Fruit fly (Drosophila melanogaster) whole organism, prepupa: ENCODE data around the gene CG14142.

Source experiments
- Blimp-1 ChIP-seq: fragments of 200-800 bp; sonication (Bioruptor generic); optimal IDR thresholded peaks from 3 replicates; lab custom pipeline; 2017; ENCODE audit warnings: missing biosample characterization, missing genetic modification characterization, mild to moderate bottlenecking, moderate library complexity, missing genetic modification reagents
- CG10669 ChIP-seq: fragments of 200-800 bp; sonication (Bioruptor generic); optimal IDR thresholded peaks from 3 replicates; lab custom pipeline; 2018; ENCODE audit warnings: missing biosample characterization, mild to moderate bottlenecking, missing genetic modification characterization, moderate library complexity
- CG11762 ChIP-seq: fragments of 200-800 bp; sonication (Bioruptor generic); optimal IDR thresholded peaks from 3 replicates; lab custom pipeline; 2016; ENCODE audit warnings: missing biosample characterization, missing genetic modification characterization; ENCODE audit not compliant: insufficient read depth
- CG11902 ChIP-seq: fragments of 200-800 bp; sonication (Bioruptor generic); optimal IDR thresholded peaks from 3 replicates; lab custom pipeline; 2016; ENCODE audit warnings: missing biosample characterization, missing genetic modification characterization
- CG1621 ChIP-seq: fragments of 200-800 bp; sonication (Bioruptor generic); optimal IDR thresholded peaks from 3 replicates; lab custom pipeline; 2018; ENCODE audit warnings: missing biosample characterization, mild to moderate bottlenecking, missing genetic modification characterization
- CG16779 ChIP-seq: fragments of 200-800 bp; sonication (Bioruptor generic); optimal IDR thresholded peaks from 3 replicates; lab custom pipeline; 2017; ENCODE audit warnings: missing biosample characterization, mild to moderate bottlenecking, missing genetic modification characterization
- CG3032 ChIP-seq: fragments of 200-800 bp; optimal IDR thresholded peaks from 2 replicates; lab custom pipeline; 2019; ENCODE audit warnings: missing biosample characterization, mild to moderate bottlenecking, missing genetic modification characterization, moderate library complexity
- CG31627 ChIP-seq: fragments of 200-800 bp; sonication (Bioruptor generic); optimal IDR thresholded peaks from 3 replicates; lab custom pipeline; 2016; ENCODE audit warnings: missing biosample characterization, missing genetic modification characterization
- CG34406 ChIP-seq: fragments of 200-800 bp; sonication (Bioruptor generic); optimal IDR thresholded peaks from 3 replicates; lab custom pipeline; 2016; ENCODE audit warnings: missing biosample characterization, missing genetic modification characterization
- CG4318 ChIP-seq: fragments of 200-800 bp; sonication (Bioruptor generic); optimal IDR thresholded peaks from 3 replicates; lab custom pipeline; 2017; ENCODE audit warnings: missing biosample characterization, mild to moderate bottlenecking, missing genetic modification characterization
- CG6792 ChIP-seq: fragments of 200-800 bp; sonication (Bioruptor generic); optimal IDR thresholded peaks from 3 replicates; lab custom pipeline; 2016; ENCODE audit warnings: missing biosample characterization, missing genetic modification characterization
- CG6808 ChIP-seq: fragments of 200-800 bp; sonication (Bioruptor generic); optimal IDR thresholded peaks from 3 replicates; lab custom pipeline; 2017; ENCODE audit warnings: missing biosample characterization, missing genetic modification characterization, mild to moderate bottlenecking, moderate library complexity, missing genetic modification reagents
- CG8319 ChIP-seq: fragments of 200-800 bp; sonication (Bioruptor generic); optimal IDR thresholded peaks from 3 replicates; lab custom pipeline; 2016; ENCODE audit warnings: missing biosample characterization, missing genetic modification characterization
- Eip75B ChIP-seq: fragments of 200-800 bp; sonication (Bioruptor generic); optimal IDR thresholded peaks from 3 replicates; lab custom pipeline; 2016; ENCODE audit warnings: missing biosample characterization, missing genetic modification characterization
- Eip78C ChIP-seq: fragments of 200-800 bp; sonication (Bioruptor generic); peaks from one replicate; lab custom pipeline; 2016; ENCODE audit warnings: missing biosample characterization, missing genetic modification characterization
- Eip93F ChIP-seq: fragments of 200-800 bp; sonication (Bioruptor generic); optimal IDR thresholded peaks from 2 replicates; lab custom pipeline; 2016; ENCODE audit warnings: missing biosample characterization, mild to moderate bottlenecking, missing genetic modification characterization
- Gug ChIP-seq: fragments of 200-800 bp; sonication (Bioruptor generic); IDR thresholded peaks from 2 replicates; pipeline ENCODE4 v1.3.6; 2022; ENCODE audit warnings: missing biosample characterization, missing genetic modification characterization
- Hr38 ChIP-seq: sonication (Bioruptor generic); optimal IDR thresholded peaks from 2 replicates; lab custom pipeline; 2016; ENCODE audit warnings: missing biosample characterization, missing genetic modification characterization
- Lpt ChIP-seq: fragments of 200-800 bp; sonication (Bioruptor generic); optimal IDR thresholded peaks from 3 replicates; lab custom pipeline; 2016; ENCODE audit warnings: missing biosample characterization, missing genetic modification characterization
- Met ChIP-seq: fragments of 200-800 bp; sonication (Bioruptor generic); optimal IDR thresholded peaks from 3 replicates; lab custom pipeline; 2016; ENCODE audit warnings: missing biosample characterization, missing genetic modification characterization
- Smox ChIP-seq: fragments of 200-800 bp; sonication (Bioruptor generic); optimal IDR thresholded peaks from 3 replicates; lab custom pipeline; 2016; ENCODE audit warnings: missing biosample characterization, missing genetic modification characterization
- Sox102F ChIP-seq: fragments of 200-800 bp; sonication (Bioruptor generic); optimal IDR thresholded peaks from 2 replicates; lab custom pipeline; 2016; ENCODE audit warnings: missing biosample characterization, mild to moderate bottlenecking, missing genetic modification characterization
- Sox14 ChIP-seq: fragments of 200-800 bp; sonication (Bioruptor generic); optimal IDR thresholded peaks from 3 replicates; lab custom pipeline; 2016; ENCODE audit warnings: missing biosample characterization, missing genetic modification characterization
- acj6 ChIP-seq: fragments of 200-800 bp; sonication (Bioruptor generic); optimal IDR thresholded peaks from 3 replicates; lab custom pipeline; 2016; ENCODE audit warnings: missing biosample characterization, missing genetic modification characterization
- cyc ChIP-seq: fragments of 200-800 bp; sonication (Bioruptor generic); optimal IDR thresholded peaks from 3 replicates; lab custom pipeline; 2016; ENCODE audit warnings: missing biosample characterization, missing genetic modification characterization
- dac ChIP-seq: fragments of 200-800 bp; sonication (Bioruptor generic); optimal IDR thresholded peaks from 2 replicates; lab custom pipeline; 2017; ENCODE audit warnings: missing biosample characterization, mild to moderate bottlenecking, missing genetic modification characterization
- dsx ChIP-seq: fragments of 200-800 bp; optimal IDR thresholded peaks from 3 replicates; lab custom pipeline; 2019; ENCODE audit warnings: missing biosample characterization, mild to moderate bottlenecking, missing genetic modification characterization, moderate library complexity; ENCODE audit not compliant: poor library complexity, severe bottlenecking
- esn ChIP-seq: fragments of 200-800 bp; sonication (Bioruptor generic); optimal IDR thresholded peaks from 2 replicates; lab custom pipeline; 2016; ENCODE audit warnings: missing biosample characterization, mild to moderate bottlenecking, missing genetic modification characterization, moderate library complexity
- fd85E ChIP-seq: fragments of 200-800 bp; sonication (Bioruptor generic); optimal IDR thresholded peaks from 3 replicates; lab custom pipeline; 2016; ENCODE audit warnings: missing biosample characterization, missing genetic modification characterization
- fkh ChIP-seq: fragments of 200-800 bp; sonication (Bioruptor generic); optimal IDR thresholded peaks from 3 replicates; lab custom pipeline; 2017; ENCODE audit warnings: missing biosample characterization, mild to moderate bottlenecking, missing genetic modification characterization, moderate library complexity
- lz ChIP-seq: fragments of 200-800 bp; sonication (Bioruptor generic); optimal IDR thresholded peaks from 3 replicates; lab custom pipeline; 2016; ENCODE audit warnings: missing biosample characterization, missing genetic modification characterization
- pdm3 ChIP-seq: fragments of 200-800 bp; sonication (Bioruptor generic); optimal IDR thresholded peaks from 3 replicates; lab custom pipeline; 2016; ENCODE audit warnings: missing biosample characterization, missing genetic modification characterization
- salr ChIP-seq, 2 experiments: fragments of 200-800 bp; sonication (Bioruptor generic); optimal IDR thresholded peaks; 3 replicates each; lab custom pipeline; 2016 to 2018; ENCODE audit warnings: missing biosample characterization in 2 of 2, missing genetic modification characterization in 2 of 2, mild to moderate bottlenecking in 1 of 2
- spab ChIP-seq: fragments of 200-800 bp; sonication (Bioruptor generic); optimal IDR thresholded peaks from 2 replicates; lab custom pipeline; 2017; ENCODE audit warnings: missing biosample characterization, mild to moderate bottlenecking, missing genetic modification characterization, missing genetic modification reagents
- topi ChIP-seq: fragments of 200-800 bp; sonication (Bioruptor generic); optimal IDR thresholded peaks from 3 replicates; lab custom pipeline; 2016; ENCODE audit warnings: missing biosample characterization, missing genetic modification characterization

CG14142 gene

DNA sequence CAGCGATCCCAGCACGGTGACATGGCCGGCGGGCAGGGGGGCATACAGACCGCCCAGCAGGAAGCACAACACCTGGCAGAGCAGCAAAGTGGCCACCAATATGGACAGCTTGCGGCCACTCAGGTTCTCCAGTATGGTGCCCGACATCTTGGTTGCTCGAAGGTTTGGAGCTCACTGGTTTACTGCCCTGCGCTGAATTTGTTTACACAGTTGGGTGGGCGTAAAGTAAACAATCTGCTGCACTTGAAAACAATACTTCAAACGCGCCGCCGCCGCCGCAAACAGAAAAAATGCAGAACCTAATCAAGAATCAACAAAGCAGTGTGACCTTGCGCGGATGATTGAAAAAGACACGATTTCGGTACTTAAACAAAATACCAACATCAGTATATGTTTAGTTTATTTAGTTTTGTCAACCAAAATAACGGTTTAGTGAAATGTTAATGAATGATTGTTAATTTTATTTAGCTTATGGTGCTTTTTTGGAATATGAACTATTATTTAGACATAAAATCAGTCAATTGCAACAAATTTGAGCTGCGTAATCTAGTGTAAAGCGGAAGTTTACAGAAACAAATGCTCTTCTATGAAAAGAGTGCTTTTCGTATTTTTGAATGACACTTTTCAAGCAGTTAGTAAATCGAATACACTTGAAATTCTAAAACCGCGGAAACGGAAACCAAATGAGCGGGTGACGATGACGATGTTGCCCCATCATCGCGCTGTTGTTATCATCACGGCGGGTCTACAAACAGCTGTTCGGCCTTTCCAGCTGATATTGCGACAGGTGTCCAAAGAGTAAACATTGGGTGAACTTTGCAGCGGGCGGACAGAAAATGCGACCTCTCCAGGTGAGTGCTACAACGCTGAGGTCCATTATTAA is 3.8 kb upstream of the CG14142 start, which contains the start of the genes wls and Adck5 (continued):
- no peak for TF ChIP-seq CG11902 (GFP tag; lab: Kevin White, UChicago)
- peak in 1 of 2 experiments; percentile 50 for TF ChIP-seq salr (GFP tag; optimal IDR thresholded peaks at IDR 0.05; lab: Kevin White, UChicago)
- TF ChIP-seq CG3032 (tag; lab: Kevin White, UChicago), result peak; percentile 20
- peak; percentile 84 for TF ChIP-seq fkh
- no peak for TF ChIP-seq CG10669
- peak; percentile 46 for TF ChIP-seq fd85E (GFP tag; lab: Kevin White, UChicago)
- no peak for TF ChIP-seq Met (GFP tag; lab: Kevin White, UChicago)
- TF ChIP-seq Lpt (GFP tag; lab: Kevin White, UChicago), result no peak
- TF ChIP-seq CG16779, result peak; percentile 34
- TF ChIP-seq CG31627 (GFP tag; lab: Kevin White, UChicago), result peak; percentile 38
- no peak for TF ChIP-seq Gug (GFP tag; lab: Robert Waterston, UW)
- peak; percentile 6 for TF ChIP-seq CG11762
- TF ChIP-seq acj6 (GFP tag; lab: Kevin White, UChicago), result no peak
- peak; percentile 35 for TF ChIP-seq CG8319 (GFP tag; lab: Kevin White, UChicago)
- no peak for TF ChIP-seq pdm3 (GFP tag; lab: Kevin White, UChicago)

- TF ChIP-seq dac (no peak), CG4318 (GFP tag; lab: Kevin White, UChicago) (no peak), CG1621 (tag; lab: Kevin White, UChicago) (no peak), Sox14 (GFP tag; lab: Kevin White, UChicago) (no peak), lz (no peak), CG6792 (GFP tag; lab: Kevin White, UChicago) (no peak), fkh (no peak), cyc (GFP tag; lab: Kevin White, UChicago) (no peak), Hr38 (no peak), Eip75B (GFP tag; lab: Kevin White, UChicago) (no peak), CG8319 (GFP tag; lab: Kevin White, UChicago) (no peak), Smox (no peak), dsx (GFP tag; lab: Kevin White, UChicago) (no peak), esn (GFP tag; lab: Kevin White, UChicago) (no peak), pdm3 (GFP tag; lab: Kevin White, UChicago) (no peak), salr (GFP tag; optimal IDR thresholded peaks at IDR 0.05; lab: Kevin White, UChicago) (no peak), topi (no peak), spab (no peak), Eip78C (no peak), CG16779 (no peak)
- TF ChIP-seq, all 60 proteins: peak for 0
Observed at dm6 chr3L:11182994-11183393, 9.7 kb downstream of the CG14142 start.

DNA sequence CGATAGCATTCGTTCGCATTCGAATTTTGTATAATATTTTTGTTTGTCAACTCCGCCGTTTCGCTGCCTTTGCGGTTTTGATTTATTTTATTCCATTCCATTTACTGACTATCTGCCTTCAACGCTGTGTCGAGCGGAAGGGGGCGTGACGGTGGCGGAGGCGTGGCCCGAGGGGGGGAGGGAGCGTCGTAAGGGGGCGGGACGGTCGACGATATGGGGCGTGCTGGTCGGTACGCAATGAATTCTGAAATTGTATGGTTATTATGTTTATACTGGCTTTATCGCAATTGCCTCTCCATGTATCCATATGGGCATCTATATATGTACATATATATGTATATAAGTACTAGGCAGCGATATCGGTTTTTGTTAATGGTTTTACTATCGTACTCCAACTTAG is 10.7 kb downstream of the CG14142 start:
- TF ChIP-seq Sox102F (GFP tag; lab: Kevin White, UChicago), result no peak
- no peak for TF ChIP-seq fkh
- no peak for TF ChIP-seq Blimp-1 (GFP tag; lab: Kevin White, UChicago)
- TF ChIP-seq CG3032 (tag; lab: Kevin White, UChicago), result no peak
- no peak for TF ChIP-seq CG34406 (GFP tag; lab: Kevin White, UChicago)
- TF ChIP-seq CG6808 (GFP tag; lab: Kevin White, UChicago), result no peak
- no peak for TF ChIP-seq CG11902 (GFP tag; lab: Kevin White, UChicago)
- TF ChIP-seq Eip93F (GFP tag; lab: Kevin White, UChicago), result no peak
